Fruit fly (Drosophila melanogaster): ENCODE results near the gene CG11345.

CG11345 gene

dm6 chr3L:4458063-4458462 lies at the start of gene CG11345:
TSS of gene CG11345 (minus strand) at chr3L:4458163.
- TF ChIP-seq bab1 (GFP tag; optimal IDR thresholded peaks at IDR 0.05) (no peak), kay (GFP tag; ENCODE audit: borderline replicate concordance) (no peak), tj (GFP tag; optimal IDR thresholded peaks at IDR 0.05) (no peak), CG5204 (GFP tag; optimal IDR thresholded peaks at IDR 0.05) (no peak), Crg-1 (GFP tag; optimal IDR thresholded peaks at IDR 0.05) (no peak), CG7045 (GFP tag; optimal IDR thresholded peaks at IDR 0.05) (no peak), Clk (GFP tag; optimal IDR thresholded peaks at IDR 0.05) (no peak), CG33017 (tag; optimal IDR thresholded peaks at IDR 0.05) (no peak), CG14711 (tag; optimal IDR thresholded peaks at IDR 0.05) (no peak), CG11617 (GFP tag; optimal IDR thresholded peaks at IDR 0.05) (no peak), cic (GFP tag; optimal IDR thresholded peaks at IDR 0.05) (no peak), CG12768 (GFP tag; optimal IDR thresholded peaks at IDR 0.05) (no peak), ovo (GFP tag; optimal IDR thresholded peaks at IDR 0.05) (no peak), CG7101 (tag; optimal IDR thresholded peaks at IDR 0.05) (no peak), pad (GFP tag; optimal IDR thresholded peaks at IDR 0.05) (no peak), CG1620 (GFP tag; optimal IDR thresholded peaks at IDR 0.05) (no peak), cnc (optimal IDR thresholded peaks at IDR 0.05) (no peak), Mnt (GFP tag; optimal IDR thresholded peaks at IDR 0.05) (no peak), Hr96 (GFP tag; optimal IDR thresholded peaks at IDR 0.05) (no peak), toe (GFP tag; optimal IDR thresholded peaks at IDR 0.05) (no peak)

- TF ChIP-seq CG11617 (GFP tag; optimal IDR thresholded peaks at IDR 0.05) (no peak), CG5204 (GFP tag; optimal IDR thresholded peaks at IDR 0.05) (no peak), Clk (GFP tag; optimal IDR thresholded peaks at IDR 0.05) (no peak), ovo (GFP tag; optimal IDR thresholded peaks at IDR 0.05) (no peak), CG7101 (tag; optimal IDR thresholded peaks at IDR 0.05) (no peak), bab1 (GFP tag; optimal IDR thresholded peaks at IDR 0.05) (no peak), CG1620 (GFP tag; optimal IDR thresholded peaks at IDR 0.05) (no peak), kay (GFP tag; ENCODE audit: borderline replicate concordance) (no peak), cnc (optimal IDR thresholded peaks at IDR 0.05) (no peak), Mnt (GFP tag; optimal IDR thresholded peaks at IDR 0.05) (no peak), Crg-1 (GFP tag; optimal IDR thresholded peaks at IDR 0.05) (no peak)
Observed at dm6 chr3L:4501406-4501805, 43.4 kb upstream of the CG11345 start.

- no peak for TF ChIP-seq cic (GFP tag; optimal IDR thresholded peaks at IDR 0.05)
Observed at dm6 chr3L:4500400-4500799, 42.4 kb upstream of the CG11345 start, which contains the start of gene CG13720. TSS of gene CG13720 (minus strand) at chr3L:4500500.

- no peak for TF ChIP-seq ovo (GFP tag; optimal IDR thresholded peaks at IDR 0.05)
- TF ChIP-seq pad (GFP tag; optimal IDR thresholded peaks at IDR 0.05) = no peak
- TF ChIP-seq bab1 (GFP tag; optimal IDR thresholded peaks at IDR 0.05) = no peak
- no peak for TF ChIP-seq CG11617 (GFP tag; optimal IDR thresholded peaks at IDR 0.05)
- TF ChIP-seq CG14711 (tag; optimal IDR thresholded peaks at IDR 0.05) = no peak
- no peak for TF ChIP-seq cic (GFP tag; optimal IDR thresholded peaks at IDR 0.05)
- no peak for TF ChIP-seq Crg-1 (GFP tag; optimal IDR thresholded peaks at IDR 0.05)
- no peak for TF ChIP-seq CG5204 (GFP tag; optimal IDR thresholded peaks at IDR 0.05)
- no peak for TF ChIP-seq Mnt (GFP tag; optimal IDR thresholded peaks at IDR 0.05)
- TF ChIP-seq kay (GFP tag; ENCODE audit: borderline replicate concordance) = no peak
- no peak for TF ChIP-seq CG7101 (tag; optimal IDR thresholded peaks at IDR 0.05)
- no peak for TF ChIP-seq CG1620 (GFP tag; optimal IDR thresholded peaks at IDR 0.05)
- no peak for TF ChIP-seq CG7045 (GFP tag; optimal IDR thresholded peaks at IDR 0.05)
- no peak for TF ChIP-seq tj (GFP tag; optimal IDR thresholded peaks at IDR 0.05)
- TF ChIP-seq CG33017 (tag; optimal IDR thresholded peaks at IDR 0.05) = no peak
Observed at dm6 chr3L:4497677-4498076, 39.7 kb upstream of the CG11345 start, which contains the start of gene CG13721. TSS of gene CG13721 (minus strand) at chr3L:4497777.

dm6 chr3L:4494603-4495002 lies 36.6 kb upstream of the CG11345 start:
- TF ChIP-seq CG5204 (GFP tag; optimal IDR thresholded peaks at IDR 0.05) (no peak), ovo (GFP tag; optimal IDR thresholded peaks at IDR 0.05) (no peak), toe (GFP tag; optimal IDR thresholded peaks at IDR 0.05) (no peak), pad (GFP tag; optimal IDR thresholded peaks at IDR 0.05) (no peak), CG7045 (GFP tag; optimal IDR thresholded peaks at IDR 0.05) (no peak), Mnt (GFP tag; optimal IDR thresholded peaks at IDR 0.05) (no peak), bab1 (GFP tag; optimal IDR thresholded peaks at IDR 0.05) (no peak), CG11617 (GFP tag; optimal IDR thresholded peaks at IDR 0.05) (no peak), Hr96 (GFP tag; optimal IDR thresholded peaks at IDR 0.05) (no peak), tj (GFP tag; optimal IDR thresholded peaks at IDR 0.05) (no peak), kay (GFP tag; ENCODE audit: borderline replicate concordance) (no peak), Clk (GFP tag; optimal IDR thresholded peaks at IDR 0.05) (no peak), Crg-1 (GFP tag; optimal IDR thresholded peaks at IDR 0.05) (no peak), CG7101 (tag; optimal IDR thresholded peaks at IDR 0.05) (no peak), CG12768 (GFP tag; optimal IDR thresholded peaks at IDR 0.05) (no peak)

dm6 chr3L:4493609-4494008 lies 35.6 kb upstream of the CG11345 start:
- TF ChIP-seq Clk (GFP tag; optimal IDR thresholded peaks at IDR 0.05) (no peak), CG14711 (tag; optimal IDR thresholded peaks at IDR 0.05) (no peak), cnc (optimal IDR thresholded peaks at IDR 0.05) (no peak), CG7045 (GFP tag; optimal IDR thresholded peaks at IDR 0.05) (no peak), CG11617 (GFP tag; optimal IDR thresholded peaks at IDR 0.05) (no peak)

- TF ChIP-seq cnc (optimal IDR thresholded peaks at IDR 0.05) (no peak), CG7101 (tag; optimal IDR thresholded peaks at IDR 0.05) (no peak), kay (GFP tag; ENCODE audit: borderline replicate concordance) (no peak), pad (GFP tag; optimal IDR thresholded peaks at IDR 0.05) (no peak), CG11617 (GFP tag; optimal IDR thresholded peaks at IDR 0.05) (no peak), CG7045 (GFP tag; optimal IDR thresholded peaks at IDR 0.05) (no peak)
Observed at dm6 chr3L:4490702-4491243, 32.8 kb upstream of the CG11345 start, which contains the start of gene CG13722. TSS of gene CG13722 (minus strand) at chr3L:4490963.

Data from whole organism, adult.